Fruit fly (Drosophila melanogaster) whole organism, prepupa: ENCODE results near the gene crn.

Source experiments
- CG10631 ChIP-seq: fragments of 200-800 bp; sonication (Bioruptor generic); optimal IDR thresholded peaks from 2 replicates; lab custom pipeline; 2016; ENCODE audit warnings: missing biosample characterization, missing genetic modification characterization
- CG11294 ChIP-seq: fragments of 200-800 bp; sonication (Bioruptor generic); IDR thresholded peaks from 2 replicates; pipeline ENCODE4 v1.3.6; 2022; ENCODE audit warnings: missing biosample characterization, missing genetic modification characterization
- CG11762 ChIP-seq: fragments of 200-800 bp; sonication (Bioruptor generic); optimal IDR thresholded peaks from 3 replicates; lab custom pipeline; 2016; ENCODE audit warnings: missing biosample characterization, missing genetic modification characterization; ENCODE audit not compliant: insufficient read depth
- CG11902 ChIP-seq: fragments of 200-800 bp; sonication (Bioruptor generic); optimal IDR thresholded peaks from 3 replicates; lab custom pipeline; 2016; ENCODE audit warnings: missing biosample characterization, missing genetic modification characterization
- CG15336 ChIP-seq: fragments of 200-800 bp; sonication (Bioruptor generic); IDR thresholded peaks from 2 replicates; pipeline ENCODE4 v1.3.6; 2022; ENCODE audit warnings: missing biosample characterization, missing genetic modification characterization
- CG1621 ChIP-seq: fragments of 200-800 bp; sonication (Bioruptor generic); optimal IDR thresholded peaks from 3 replicates; lab custom pipeline; 2018; ENCODE audit warnings: missing biosample characterization, mild to moderate bottlenecking, missing genetic modification characterization
- CG3032 ChIP-seq: fragments of 200-800 bp; optimal IDR thresholded peaks from 2 replicates; lab custom pipeline; 2019; ENCODE audit warnings: missing biosample characterization, mild to moderate bottlenecking, missing genetic modification characterization, moderate library complexity
- CG31627 ChIP-seq: fragments of 200-800 bp; sonication (Bioruptor generic); optimal IDR thresholded peaks from 3 replicates; lab custom pipeline; 2016; ENCODE audit warnings: missing biosample characterization, missing genetic modification characterization
- CG3919 ChIP-seq: fragments of 200-800 bp; sonication (Bioruptor generic); optimal IDR thresholded peaks from 3 replicates; lab custom pipeline; 2016; ENCODE audit warnings: missing biosample characterization, missing genetic modification characterization
- CG6163 ChIP-seq: fragments of 200-800 bp; sonication (Bioruptor generic); IDR thresholded peaks from 3 replicates; pipeline ENCODE4 v1.3.6; 2022; ENCODE audit warnings: missing biosample characterization, missing genetic modification characterization
- CG6276 ChIP-seq: fragments of 200-800 bp; sonication (Bioruptor generic); optimal IDR thresholded peaks from 2 replicates; lab custom pipeline; 2017; ENCODE audit warnings: missing biosample characterization, mild to moderate bottlenecking, missing genetic modification characterization
- CG6808 ChIP-seq: fragments of 200-800 bp; sonication (Bioruptor generic); optimal IDR thresholded peaks from 3 replicates; lab custom pipeline; 2017; ENCODE audit warnings: missing biosample characterization, missing genetic modification characterization, mild to moderate bottlenecking, moderate library complexity, missing genetic modification reagents
- CG6854 ChIP-seq: fragments of 200-800 bp; sonication (Bioruptor generic); optimal IDR thresholded peaks from 2 replicates; lab custom pipeline; 2017; ENCODE audit warnings: missing biosample characterization, mild to moderate bottlenecking, missing genetic modification characterization
- CG8119 ChIP-seq: fragments of 200-800 bp; sonication (Bioruptor generic); IDR thresholded peaks from 3 replicates; pipeline ENCODE4 v1.3.6; 2022; ENCODE audit warnings: missing biosample characterization, missing genetic modification characterization
- CG8319 ChIP-seq: fragments of 200-800 bp; sonication (Bioruptor generic); optimal IDR thresholded peaks from 3 replicates; lab custom pipeline; 2016; ENCODE audit warnings: missing biosample characterization, missing genetic modification characterization
- CG8632 ChIP-seq: fragments of 200-800 bp; sonication (Bioruptor generic); optimal IDR thresholded peaks from 3 replicates; lab custom pipeline; 2016; ENCODE audit warnings: missing biosample characterization, missing genetic modification characterization
- CG9139 ChIP-seq: fragments of 200-800 bp; sonication (Bioruptor generic); optimal IDR thresholded peaks from 3 replicates; lab custom pipeline; 2017; ENCODE audit warnings: missing biosample characterization, mild to moderate bottlenecking, missing genetic modification characterization
- Eip75B ChIP-seq: fragments of 200-800 bp; sonication (Bioruptor generic); optimal IDR thresholded peaks from 3 replicates; lab custom pipeline; 2016; ENCODE audit warnings: missing biosample characterization, missing genetic modification characterization
- Eip78C ChIP-seq: fragments of 200-800 bp; sonication (Bioruptor generic); peaks from one replicate; lab custom pipeline; 2016; ENCODE audit warnings: missing biosample characterization, missing genetic modification characterization
- Eip93F ChIP-seq: fragments of 200-800 bp; sonication (Bioruptor generic); optimal IDR thresholded peaks from 2 replicates; lab custom pipeline; 2016; ENCODE audit warnings: missing biosample characterization, mild to moderate bottlenecking, missing genetic modification characterization
- Ets21C ChIP-seq: fragments of 200-800 bp; sonication (Bioruptor generic); optimal IDR thresholded peaks from 3 replicates; lab custom pipeline; 2016; ENCODE audit warnings: missing biosample characterization, missing genetic modification characterization
- Ets96B ChIP-seq: fragments of 200-800 bp; optimal IDR thresholded peaks from 2 replicates; lab custom pipeline; 2019; ENCODE audit warnings: missing biosample characterization, mild to moderate bottlenecking, missing genetic modification characterization, moderate library complexity
- Hr38 ChIP-seq: sonication (Bioruptor generic); optimal IDR thresholded peaks from 2 replicates; lab custom pipeline; 2016; ENCODE audit warnings: missing biosample characterization, missing genetic modification characterization
- Lpt ChIP-seq: fragments of 200-800 bp; sonication (Bioruptor generic); optimal IDR thresholded peaks from 3 replicates; lab custom pipeline; 2016; ENCODE audit warnings: missing biosample characterization, missing genetic modification characterization
- Met ChIP-seq: fragments of 200-800 bp; sonication (Bioruptor generic); optimal IDR thresholded peaks from 3 replicates; lab custom pipeline; 2016; ENCODE audit warnings: missing biosample characterization, missing genetic modification characterization
- Sox102F ChIP-seq: fragments of 200-800 bp; sonication (Bioruptor generic); optimal IDR thresholded peaks from 2 replicates; lab custom pipeline; 2016; ENCODE audit warnings: missing biosample characterization, mild to moderate bottlenecking, missing genetic modification characterization
- Sox14 ChIP-seq: fragments of 200-800 bp; sonication (Bioruptor generic); optimal IDR thresholded peaks from 3 replicates; lab custom pipeline; 2016; ENCODE audit warnings: missing biosample characterization, missing genetic modification characterization
- Sox15 ChIP-seq: fragments of 200-800 bp; sonication (Bioruptor generic); optimal IDR thresholded peaks from 3 replicates; lab custom pipeline; 2016; ENCODE audit warnings: missing biosample characterization, missing genetic modification characterization
- achi ChIP-seq: fragments of 200-800 bp; sonication (Bioruptor generic); optimal IDR thresholded peaks from 3 replicates; lab custom pipeline; 2016; ENCODE audit warnings: missing biosample characterization, missing genetic modification characterization
- acj6 ChIP-seq: fragments of 200-800 bp; sonication (Bioruptor generic); optimal IDR thresholded peaks from 3 replicates; lab custom pipeline; 2016; ENCODE audit warnings: missing biosample characterization, missing genetic modification characterization
- cyc ChIP-seq: fragments of 200-800 bp; sonication (Bioruptor generic); optimal IDR thresholded peaks from 3 replicates; lab custom pipeline; 2016; ENCODE audit warnings: missing biosample characterization, missing genetic modification characterization
- dac ChIP-seq: fragments of 200-800 bp; sonication (Bioruptor generic); optimal IDR thresholded peaks from 2 replicates; lab custom pipeline; 2017; ENCODE audit warnings: missing biosample characterization, mild to moderate bottlenecking, missing genetic modification characterization
- dsx ChIP-seq: fragments of 200-800 bp; optimal IDR thresholded peaks from 3 replicates; lab custom pipeline; 2019; ENCODE audit warnings: missing biosample characterization, mild to moderate bottlenecking, missing genetic modification characterization, moderate library complexity; ENCODE audit not compliant: poor library complexity, severe bottlenecking
- esn ChIP-seq: fragments of 200-800 bp; sonication (Bioruptor generic); optimal IDR thresholded peaks from 2 replicates; lab custom pipeline; 2016; ENCODE audit warnings: missing biosample characterization, mild to moderate bottlenecking, missing genetic modification characterization, moderate library complexity
- fd59A ChIP-seq: fragments of 200-800 bp; sonication (Bioruptor generic); optimal IDR thresholded peaks from 2 replicates; lab custom pipeline; 2017; ENCODE audit warnings: missing biosample characterization, mild to moderate bottlenecking, missing genetic modification characterization, missing genetic modification reagents
- fd85E ChIP-seq: fragments of 200-800 bp; sonication (Bioruptor generic); optimal IDR thresholded peaks from 3 replicates; lab custom pipeline; 2016; ENCODE audit warnings: missing biosample characterization, missing genetic modification characterization
- fkh ChIP-seq: fragments of 200-800 bp; sonication (Bioruptor generic); optimal IDR thresholded peaks from 3 replicates; lab custom pipeline; 2017; ENCODE audit warnings: missing biosample characterization, mild to moderate bottlenecking, missing genetic modification characterization, moderate library complexity
- lz ChIP-seq: fragments of 200-800 bp; sonication (Bioruptor generic); optimal IDR thresholded peaks from 3 replicates; lab custom pipeline; 2016; ENCODE audit warnings: missing biosample characterization, missing genetic modification characterization
- ss ChIP-seq, 2 experiments: fragments of 200-800 bp; sonication (Bioruptor generic); optimal IDR thresholded peaks; 2 replicates in 1 of 2; 3 replicates in 1 of 2; lab custom pipeline; 2017 to 2018; ENCODE audit warnings: mild to moderate bottlenecking in 2 of 2, missing biosample characterization in 2 of 2, missing genetic modification characterization in 2 of 2, moderate library complexity in 1 of 2
- svp ChIP-seq: fragments of 200-800 bp; sonication (Bioruptor generic); peaks from one replicate; lab custom pipeline; 2016; ENCODE audit warnings: missing biosample characterization, missing genetic modification characterization
- topi ChIP-seq: fragments of 200-800 bp; sonication (Bioruptor generic); optimal IDR thresholded peaks from 3 replicates; lab custom pipeline; 2016; ENCODE audit warnings: missing biosample characterization, missing genetic modification characterization

Gene crn

dm6 chrX:2278782-2279304 is 29.1 kb upstream of the crn start:
- TF ChIP-seq svp (GFP tag; lab: Kevin White, UChicago) (peak; percentile 80), CG11762 (GFP tag; lab: Kevin White, UChicago) (no peak), Sox15 (GFP tag; lab: Kevin White, UChicago) (no peak), acj6 (no peak)

DNA sequence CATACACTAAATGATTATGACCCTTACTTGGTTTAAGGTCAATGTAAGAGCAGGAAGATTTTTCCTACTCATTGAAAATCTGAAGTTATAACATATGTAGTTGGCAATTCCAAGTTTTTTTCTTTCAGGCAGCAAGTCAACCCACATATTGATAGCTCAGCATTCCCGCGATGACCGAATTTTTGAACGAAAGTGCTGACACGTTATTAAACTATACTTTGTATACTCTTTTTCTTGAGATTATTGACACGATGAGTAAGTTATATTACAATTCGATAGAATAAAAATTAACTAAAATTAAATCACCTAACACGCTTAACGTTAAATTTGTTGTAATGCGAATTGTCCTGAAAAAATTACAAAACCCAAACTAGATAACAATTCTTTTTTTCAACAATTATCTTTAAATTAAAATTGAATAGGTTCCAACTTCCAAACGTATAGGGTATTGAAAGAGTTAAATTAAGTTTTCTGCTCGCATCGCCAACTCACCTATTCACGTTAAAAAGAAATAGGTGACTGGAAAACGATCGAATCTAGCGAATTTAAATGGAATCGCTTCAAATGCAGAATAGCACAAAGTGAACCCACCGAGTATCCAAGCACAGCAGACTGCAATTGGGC is 25.6 kb upstream of the crn start, which contains the start of gene Vml:
Gene Vml, plus strand, starts transcription at position 574 of the 624 bp plus-strand sequence.
- TF ChIP-seq Ets96B (tag; lab: Kevin White, UChicago) (no peak), CG11762 (GFP tag; lab: Kevin White, UChicago) (no peak), cyc (GFP tag; lab: Kevin White, UChicago) (no peak), Sox102F (GFP tag; lab: Kevin White, UChicago) (no peak), CG15336 (GFP tag; lab: Robert Waterston, UW) (no peak), fd85E (GFP tag; lab: Kevin White, UChicago) (no peak), fkh (GFP tag; lab: Kevin White, UChicago) (no peak), dac (GFP tag; lab: Kevin White, UChicago) (no peak), CG31627 (GFP tag; lab: Kevin White, UChicago) (no peak), fd59A (no peak), Lpt (no peak), CG6163 (GFP tag; lab: Robert Waterston, UW) (no peak), CG8119 (GFP tag; lab: Robert Waterston, UW) (no peak), CG1621 (tag; lab: Kevin White, UChicago) (no peak), Hr38 (no peak), CG3032 (no peak)

dm6 chrX:2274704-2275199 is 25.0 kb upstream of the crn start, which contains the start of gene Grp170:
TSS of gene Grp170 (minus strand) at chrX:2275068.
- TF ChIP-seq achi (peak; percentile 99), ss (GFP tag; optimal IDR thresholded peaks at IDR 0.05; lab: Kevin White, UChicago) (peak in 1 of 2 experiments; percentile 46), Sox14 (GFP tag; lab: Kevin White, UChicago) (peak; percentile 0), fkh (GFP tag; lab: Kevin White, UChicago) (peak; percentile 14), CG6854 (peak; percentile 16), Eip78C (peak; percentile 54), Eip75B (GFP tag; lab: Kevin White, UChicago) (no peak), Eip93F (GFP tag; lab: Kevin White, UChicago) (no peak), esn (no peak), CG6808 (peak; percentile 13), dsx (GFP tag; lab: Kevin White, UChicago) (peak; percentile 16)
- TF ChIP-seq, all 60 proteins: peak for 8

- no peak for TF ChIP-seq dac (GFP tag; lab: Kevin White, UChicago)
- TF ChIP-seq CG3919 (GFP tag; lab: Kevin White, UChicago), result peak; percentile 33
- 0 out of 2 replicates have a peak, but pooled peaks have one; percentile 15 for TF ChIP-seq CG11294
- TF ChIP-seq cyc (GFP tag; lab: Kevin White, UChicago), result peak; percentile 56
- TF ChIP-seq svp (GFP tag; lab: Kevin White, UChicago), result peak; percentile 50
- peak; percentile 34 for TF ChIP-seq esn
- no peak for TF ChIP-seq CG6276 (GFP tag; lab: Kevin White, UChicago)
- peak; percentile 68 for TF ChIP-seq Eip78C
- peak; percentile 41 for TF ChIP-seq lz (GFP tag; lab: Kevin White, UChicago)
- TF ChIP-seq Met (GFP tag; lab: Kevin White, UChicago), result no peak
- no peak for TF ChIP-seq achi
- peak; percentile 21; the same call in 1 of the 3 replicates for TF ChIP-seq CG6163 (GFP tag; lab: Robert Waterston, UW)
- peak; percentile 12 for TF ChIP-seq CG11902 (GFP tag; lab: Kevin White, UChicago)
- TF ChIP-seq CG15336 (GFP tag; lab: Robert Waterston, UW), result peak; percentile 16; the same call in 1 of the 2 replicates
- no peak for TF ChIP-seq CG8319
- TF ChIP-seq topi (GFP tag; lab: Kevin White, UChicago), result peak; percentile 34
- TF ChIP-seq fd85E (GFP tag; lab: Kevin White, UChicago), result no peak
- peak; percentile 11 for TF ChIP-seq Sox14 (GFP tag; lab: Kevin White, UChicago)
- TF ChIP-seq Ets21C, result peak; percentile 26
- no peak for TF ChIP-seq CG8632 (GFP tag; lab: Kevin White, UChicago)
- no peak for TF ChIP-seq CG10631 (GFP tag; lab: Kevin White, UChicago)
- TF ChIP-seq CG9139 (GFP tag; lab: Kevin White, UChicago), result no peak
- no peak for TF ChIP-seq acj6
- TF ChIP-seq CG1621 (tag; lab: Kevin White, UChicago), result peak; percentile 96
- TF ChIP-seq CG31627 (GFP tag; lab: Kevin White, UChicago), result peak; percentile 57
- peak; percentile 11 for TF ChIP-seq CG3032
These were observed 20.8 kb upstream of the crn start, which contains the start of gene CG2924 for dm6 chrX:2270557-2270930. TSS of gene CG2924 (minus strand) at chrX:2270761.
